Worm (Caenorhabditis elegans): ENCODE measurements around the gene htas-1.
"Not testable (repeated sequence)": the region's sequence is repeated elsewhere in the genome, so short reads cannot be mapped to it uniquely, and the experiment has no call there.

ce11 chrIV:9688715-9689114 is 5.4 kb upstream of the htas-1 start, which contains the start of gene msp-76:
- TF ChIP-seq T22C8.4 (GFP tag; IDR thresholded peaks at IDR 0.05); ref-1 (GFP tag; conservative IDR thresholded peaks at IDR 0.05); med-1 (GFP tag; optimal IDR thresholded peaks at IDR 0.05; ENCODE audit: insufficient read depth); flt-1 (GFP tag; IDR thresholded peaks at IDR 0.05); cog-1 (tag; optimal IDR thresholded peaks at IDR 0.05); tab-1 (GFP tag; IDR thresholded peaks at IDR 0.05); ztf-29 (GFP tag; IDR thresholded peaks at IDR 0.05); klf-2 (GFP tag; conservative IDR thresholded peaks at IDR 0.05): not testable (repeated sequence)
